Fruit fly (Drosophila melanogaster) whole organism, embryonic: ENCODE results near the gene CG32713.

Experiments used
- Atf6 ChIP-seq: fragments of 200-800 bp; sonication (Bioruptor generic); IDR thresholded peaks from 2 replicates; pipeline ENCODE4 v1.3.6; 2022; ENCODE audit warnings: missing biosample characterization, missing genetic modification characterization
- B-H1 ChIP-seq: fragments of 200-800 bp; sonication (Bioruptor generic); IDR thresholded peaks from 3 replicates; pipeline ENCODE4 v1.3.6; 2022; ENCODE audit warnings: missing biosample characterization, missing genetic modification characterization
- BEAF-32 ChIP-seq: fragments of 200-800 bp; sonication (Bioruptor generic); optimal IDR thresholded peaks from 3 replicates; lab custom pipeline; 2017; ENCODE audit warnings: missing biosample characterization, missing genetic modification characterization, mild to moderate bottlenecking, moderate library complexity, missing genetic modification reagents
- Bgb ChIP-seq: fragments of 200-800 bp; sonication (Bioruptor generic); IDR thresholded peaks from 2 replicates; pipeline ENCODE4 v1.3.6; 2022; ENCODE audit warnings: missing biosample characterization, missing genetic modification characterization; ENCODE audit not compliant: partially characterized antibody
- CG10267 ChIP-seq: fragments of 200-800 bp; sonication (Bioruptor generic); optimal IDR thresholded peaks from 2 replicates; lab custom pipeline; 2018; ENCODE audit warnings: missing biosample characterization, mild to moderate bottlenecking, missing genetic modification characterization, moderate library complexity
- CG10431 ChIP-seq: fragments of 200-800 bp; sonication (Bioruptor generic); optimal IDR thresholded peaks from 3 replicates; lab custom pipeline; 2018; ENCODE audit warnings: missing biosample characterization, mild to moderate bottlenecking, missing genetic modification characterization
- CG10979 ChIP-seq: fragments of 200-800 bp; sonication (Bioruptor generic); optimal IDR thresholded peaks from 2 replicates; lab custom pipeline; 2018; ENCODE audit warnings: missing biosample characterization, mild to moderate bottlenecking, missing genetic modification characterization, moderate library complexity
- CG11504 ChIP-seq: fragments of 200-800 bp; sonication (Bioruptor generic); optimal IDR thresholded peaks from 3 replicates; lab custom pipeline; 2019; ENCODE audit warnings: missing biosample characterization, mild to moderate bottlenecking, missing genetic modification characterization, moderate library complexity
- CG12236 ChIP-seq: fragments of 200-800 bp; sonication (Bioruptor generic); optimal IDR thresholded peaks from 2 replicates; lab custom pipeline; 2016; ENCODE audit warnings: missing biosample characterization, missing genetic modification characterization
- CG13424 ChIP-seq: fragments of 200-800 bp; sonication (Bioruptor generic); optimal IDR thresholded peaks from 2 replicates; lab custom pipeline; 2019; ENCODE audit warnings: missing biosample characterization, mild to moderate bottlenecking, missing genetic modification characterization, moderate library complexity
- CG15601 ChIP-seq: fragments of 200-800 bp; sonication (Bioruptor generic); optimal IDR thresholded peaks from 3 replicates; lab custom pipeline; 2019; ENCODE audit warnings: missing biosample characterization, mild to moderate bottlenecking, missing genetic modification characterization, moderate library complexity
- CG16813 ChIP-seq: fragments of 200-800 bp; sonication (Bioruptor generic); IDR thresholded peaks from 3 replicates; pipeline ENCODE4 v1.3.6; 2022; ENCODE audit warnings: missing biosample characterization, missing genetic modification characterization; ENCODE audit not compliant: partially characterized antibody
- CG17385 ChIP-seq: fragments of 200-800 bp; sonication (Bioruptor generic); optimal IDR thresholded peaks from 3 replicates; lab custom pipeline; 2018; ENCODE audit warnings: missing biosample characterization, mild to moderate bottlenecking, missing genetic modification characterization
- CG17612 ChIP-seq: fragments of 200-800 bp; sonication (Bioruptor generic); IDR thresholded peaks from 2 replicates; pipeline ENCODE4 v1.3.6; 2022; ENCODE audit warnings: missing biosample characterization, missing genetic modification characterization
- CG1832 ChIP-seq: fragments of 200-800 bp; sonication (Bioruptor generic); optimal IDR thresholded peaks from 2 replicates; lab custom pipeline; 2017; ENCODE audit warnings: missing biosample characterization, mild to moderate bottlenecking, missing genetic modification characterization, inconsistent platforms
- CG2678 ChIP-seq: fragments of 200-800 bp; sonication (Bioruptor generic); optimal IDR thresholded peaks from 3 replicates; lab custom pipeline; 2019; ENCODE audit warnings: missing biosample characterization, mild to moderate bottlenecking, missing genetic modification characterization, moderate library complexity
- CG30020 ChIP-seq: fragments of 200-800 bp; optimal IDR thresholded peaks from 2 replicates; lab custom pipeline; 2019; ENCODE audit warnings: missing biosample characterization, mild to moderate bottlenecking, missing genetic modification characterization, moderate library complexity
- CG32767 ChIP-seq: fragments of 200-800 bp; sonication (Bioruptor generic); IDR thresholded peaks from 2 replicates; pipeline ENCODE4 v1.3.6; 2022; ENCODE audit warnings: missing biosample characterization, missing genetic modification characterization
- CG5953 ChIP-seq: fragments of 200-800 bp; sonication (Bioruptor generic); IDR thresholded peaks from 2 replicates; pipeline ENCODE4 v1.3.6; 2022; ENCODE audit warnings: missing biosample characterization, missing genetic modification characterization
- CG6654 ChIP-seq: fragments of 200-800 bp; sonication (Bioruptor generic); optimal IDR thresholded peaks from 2 replicates; lab custom pipeline; 2017; ENCODE audit warnings: missing biosample characterization, mild to moderate bottlenecking, missing genetic modification characterization
- CkIIα-i1 ChIP-seq: fragments of 200-800 bp; sonication (Bioruptor generic); IDR thresholded peaks from 2 replicates; pipeline ENCODE4 v1.3.6; 2022; ENCODE audit warnings: missing biosample characterization, missing genetic modification characterization
- Dbx ChIP-seq: fragments of 200-800 bp; sonication (Bioruptor generic); IDR thresholded peaks from 3 replicates; pipeline ENCODE4 v1.3.6; 2022; ENCODE audit warnings: missing biosample characterization, missing genetic modification characterization
- Doc3 ChIP-seq: fragments of 200-800 bp; sonication (Bioruptor generic); IDR thresholded peaks from 3 replicates; pipeline ENCODE4 v1.3.6; 2022; ENCODE audit warnings: missing biosample characterization, missing genetic modification characterization; ENCODE audit not compliant: partially characterized antibody
- E2f2 ChIP-seq: fragments of 200-800 bp; sonication (Bioruptor generic); IDR thresholded peaks from 2 replicates; pipeline ENCODE4 v1.3.6; 2022; ENCODE audit warnings: missing biosample characterization, missing genetic modification characterization
- Fer3 ChIP-seq: fragments of 200-800 bp; sonication (Bioruptor generic); optimal IDR thresholded peaks from 2 replicates; lab custom pipeline; 2018; ENCODE audit warnings: missing biosample characterization, mild to moderate bottlenecking, missing genetic modification characterization, moderate library complexity
- H15 ChIP-seq: fragments of 200-800 bp; sonication (Bioruptor generic); IDR thresholded peaks from 3 replicates; pipeline ENCODE4 v1.3.6; 2022; ENCODE audit warnings: missing biosample characterization, missing genetic modification characterization
- H2.0 ChIP-seq: fragments of 200-800 bp; sonication (Bioruptor generic); IDR thresholded peaks from 2 replicates; pipeline ENCODE4 v1.3.6; 2022; ENCODE audit warnings: missing biosample characterization, missing genetic modification characterization
- HLH3B ChIP-seq: fragments of 200-800 bp; sonication (Bioruptor generic); IDR thresholded peaks from 2 replicates; pipeline ENCODE4 v1.3.6; 2022; ENCODE audit warnings: missing biosample characterization, missing genetic modification characterization
- Hmr ChIP-seq: fragments of 200-800 bp; sonication (Bioruptor generic); optimal IDR thresholded peaks from 3 replicates; lab custom pipeline; 2017; ENCODE audit warnings: mild to moderate bottlenecking, missing biosample characterization, missing genetic modification reagents, missing genetic modification characterization
- Hr39 ChIP-seq: fragments of >200 bp; optimal IDR thresholded peaks from 2 replicates; lab custom pipeline; 2017
- Oaz ChIP-seq: fragments of 200-800 bp; sonication (Bioruptor generic); IDR thresholded peaks from 2 replicates; pipeline ENCODE4 v1.3.6; 2022; ENCODE audit warnings: missing biosample characterization, missing genetic modification characterization
- Ravus ChIP-seq: fragments of 200-800 bp; sonication (Bioruptor generic); IDR thresholded peaks from 2 replicates; pipeline ENCODE4 v1.3.6; 2022; ENCODE audit warnings: missing biosample characterization, missing genetic modification characterization
- Scr ChIP-seq: fragments of 200-800 bp; sonication (Bioruptor generic); IDR thresholded peaks from 2 replicates; pipeline ENCODE4 v1.3.6; 2022; ENCODE audit warnings: missing biosample characterization, missing genetic modification characterization; ENCODE audit not compliant: partially characterized antibody
- Sry-δ ChIP-seq: fragments of 200-800 bp; sonication (Bioruptor generic); optimal IDR thresholded peaks from 2 replicates; lab custom pipeline; 2016; ENCODE audit warnings: missing biosample characterization, missing genetic modification characterization
- ash1 ChIP-seq: fragments of 200-800 bp; sonication (Bioruptor generic); optimal IDR thresholded peaks from 2 replicates; lab custom pipeline; 2018; ENCODE audit warnings: missing biosample characterization, mild to moderate bottlenecking, missing genetic modification characterization
- bigmax ChIP-seq: fragments of 200-800 bp; sonication (Bioruptor generic); optimal IDR thresholded peaks from 2 replicates; lab custom pipeline; 2018; ENCODE audit warnings: missing biosample characterization, mild to moderate bottlenecking, missing genetic modification characterization
- cg ChIP-seq: fragments of 200-800 bp; sonication (Bioruptor generic); optimal IDR thresholded peaks from 3 replicates; lab custom pipeline; 2019; ENCODE audit warnings: missing biosample characterization, mild to moderate bottlenecking, missing genetic modification characterization, moderate library complexity
- grn ChIP-seq: fragments of 200-800 bp; sonication (Bioruptor generic); optimal IDR thresholded peaks from 3 replicates; lab custom pipeline; 2017; ENCODE audit warnings: missing biosample characterization, missing genetic modification characterization
- hb ChIP-seq: fragments of 200-800 bp; sonication (Bioruptor generic); IDR thresholded peaks from 3 replicates; pipeline ENCODE4 v1.3.6; 2022; ENCODE audit warnings: missing biosample characterization, missing genetic modification characterization; ENCODE audit not compliant: partially characterized antibody
- hbn ChIP-seq: fragments of 200-800 bp; sonication (Bioruptor generic); IDR thresholded peaks from 2 replicates; pipeline ENCODE4 v1.3.6; 2022; ENCODE audit warnings: missing biosample characterization, missing genetic modification characterization; ENCODE audit not compliant: partially characterized antibody
- jumu ChIP-seq: fragments of 200-800 bp; sonication (Bioruptor generic); optimal IDR thresholded peaks from 3 replicates; lab custom pipeline; 2016; ENCODE audit warnings: missing biosample characterization, missing genetic modification characterization
- pnt ChIP-seq: fragments of 200-800 bp; sonication (Bioruptor generic); optimal IDR thresholded peaks from 3 replicates; lab custom pipeline; 2016; ENCODE audit warnings: missing biosample characterization, missing genetic modification characterization
- salm ChIP-seq: fragments of 200-800 bp; sonication (Bioruptor generic); optimal IDR thresholded peaks from 2 replicates; lab custom pipeline; 2018; ENCODE audit warnings: missing biosample characterization, mild to moderate bottlenecking, missing genetic modification characterization
- sqz ChIP-seq: fragments of 200-800 bp; sonication (Bioruptor generic); optimal IDR thresholded peaks from 3 replicates; lab custom pipeline; 2018; ENCODE audit warnings: missing biosample characterization, mild to moderate bottlenecking, missing genetic modification characterization
- tap ChIP-seq: fragments of 200-800 bp; optimal IDR thresholded peaks from 3 replicates; lab custom pipeline; 2019; ENCODE audit warnings: missing biosample characterization, mild to moderate bottlenecking, missing genetic modification characterization, moderate library complexity
- unc-4 ChIP-seq: fragments of 200-800 bp; sonication (Bioruptor generic); IDR thresholded peaks from 2 replicates; pipeline ENCODE4 v1.3.6; 2022; ENCODE audit warnings: missing biosample characterization, missing genetic modification characterization; ENCODE audit not compliant: partially characterized antibody
- vvl ChIP-seq: fragments of 200-800 bp; sonication (Bioruptor generic); IDR thresholded peaks from 2 replicates; pipeline ENCODE4 v1.3.6; 2022; ENCODE audit warnings: missing biosample characterization, missing genetic modification characterization
- zen ChIP-seq: fragments of 200-800 bp; sonication (Bioruptor generic); optimal IDR thresholded peaks from 3 replicates; lab custom pipeline; 2018; ENCODE audit warnings: missing biosample characterization, mild to moderate bottlenecking, missing genetic modification characterization, moderate library complexity

CG32713 gene

dm6 chrX:8422643-8423042 lies 34.8 kb downstream of the CG32713 start (continued):
- TF ChIP-seq BEAF-32 = peak; percentile 49
- peak; percentile 47; the same call in 2 of the 3 replicates for TF ChIP-seq Doc3 (GFP tag; lab: Robert Waterston, UW)
- TF ChIP-seq Scr (GFP tag; lab: Robert Waterston, UW) = peak; percentile 35; the same call in 1 of the 2 replicates
- no peak for TF ChIP-seq H15
- TF ChIP-seq unc-4 (GFP tag; lab: Robert Waterston, UW) = 0 out of 2 replicates have a peak, but pooled peaks have one; percentile 37
- TF ChIP-seq Dbx (GFP tag; lab: Robert Waterston, UW) = no peak
- 0 out of 2 replicates have a peak, but pooled peaks have one; percentile 8 for TF ChIP-seq Bgb (GFP tag; lab: Robert Waterston, UW)
- no peak for TF ChIP-seq CG32767 (GFP tag; lab: Robert Waterston, UW)
- 0 out of 3 replicates have a peak, but pooled peaks have one; percentile 12 for TF ChIP-seq CG16813 (GFP tag; lab: Robert Waterston, UW)
- TF ChIP-seq B-H1 (GFP tag; lab: Robert Waterston, UW) = no peak
- no peak for TF ChIP-seq ash1
- peak; percentile 31 for TF ChIP-seq Sry-δ
- no peak for TF ChIP-seq CG10267

- TF ChIP-seq cg = peak; percentile 10
- TF ChIP-seq zen (tag; lab: Kevin White, UChicago) = no peak
- TF ChIP-seq CG1832 = no peak
- no peak for TF ChIP-seq CkIIα-i1 (GFP tag; lab: Robert Waterston, UW)
- peak; percentile 86 for TF ChIP-seq Hr39 (lab: Kevin White, UChicago)
- TF ChIP-seq hb (GFP tag; lab: Robert Waterston, UW) = no peak
- TF ChIP-seq sqz (GFP tag; lab: Kevin White, UChicago) = peak; percentile 7
- 0 out of 2 replicates have a peak, but pooled peaks have one; percentile 5 for TF ChIP-seq hbn (GFP tag; lab: Robert Waterston, UW)
- TF ChIP-seq CG2678 = no peak
- no peak for TF ChIP-seq vvl (GFP tag; lab: Robert Waterston, UW)
- TF ChIP-seq CG12236 = no peak
Measured at dm6 chrX:8421449-8421795, 36.0 kb downstream of the CG32713 start.

- no peak for TF ChIP-seq CG6654
- no peak for TF ChIP-seq CG15601 (tag; lab: Kevin White, UChicago)
- TF ChIP-seq Oaz (GFP tag; lab: Robert Waterston, UW) = no peak
- no peak for TF ChIP-seq bigmax (GFP tag; lab: Kevin White, UChicago)
- TF ChIP-seq salm (tag; lab: Kevin White, UChicago) = no peak
- TF ChIP-seq CG11504 (tag; lab: Kevin White, UChicago) = no peak
- TF ChIP-seq HLH3B (GFP tag; lab: Robert Waterston, UW) = no peak
- TF ChIP-seq Hmr (GFP tag; lab: Kevin White, UChicago) = no peak
- no peak for TF ChIP-seq pnt
- TF ChIP-seq vvl (GFP tag; lab: Robert Waterston, UW) = peak; percentile 60; the same call in 1 of the 2 replicates
- no peak for TF ChIP-seq CG30020
- peak; percentile 50; the same call in 1 of the 2 replicates for TF ChIP-seq Atf6 (GFP tag; lab: Robert Waterston, UW)
- no peak for TF ChIP-seq tap (tag; lab: Kevin White, UChicago)
- no peak for TF ChIP-seq Fer3 (tag; lab: Kevin White, UChicago)
- no peak for TF ChIP-seq grn (GFP tag; lab: Kevin White, UChicago)
- no peak for TF ChIP-seq Ravus (GFP tag; lab: Robert Waterston, UW)
- no peak for TF ChIP-seq jumu (GFP tag; lab: Kevin White, UChicago)
- no peak for TF ChIP-seq CG17612 (GFP tag; lab: Robert Waterston, UW)
- peak; percentile 51 for TF ChIP-seq CG17385
- TF ChIP-seq CG10979 = no peak
- TF ChIP-seq CG13424 (tag; lab: Kevin White, UChicago) = no peak
- 0 out of 2 replicates have a peak, but pooled peaks have one; percentile 13 for TF ChIP-seq CG5953 (GFP tag; lab: Robert Waterston, UW)
- TF ChIP-seq H2.0 (GFP tag; lab: Robert Waterston, UW) = no peak
- TF ChIP-seq CG10431 (GFP tag; lab: Kevin White, UChicago) = no peak
- peak; percentile 36; the same call in 1 of the 2 replicates for TF ChIP-seq E2f2 (GFP tag; lab: Robert Waterston, UW)
Measured at dm6 chrX:8420772-8421448, 36.5 kb downstream of the CG32713 start.
